Fruit fly (Drosophila melanogaster) whole organism, prepupa: Measurements from ENCODE around the gene Uck.

ENCODE experiments used
- CG11902 ChIP-seq: fragments of 200-800 bp; sonication (Bioruptor generic); optimal IDR thresholded peaks from 3 replicates; lab custom pipeline; 2016; ENCODE audit warnings: missing biosample characterization, missing genetic modification characterization
- CG16779 ChIP-seq: fragments of 200-800 bp; sonication (Bioruptor generic); optimal IDR thresholded peaks from 3 replicates; lab custom pipeline; 2017; ENCODE audit warnings: missing biosample characterization, mild to moderate bottlenecking, missing genetic modification characterization
- CG34406 ChIP-seq: fragments of 200-800 bp; sonication (Bioruptor generic); optimal IDR thresholded peaks from 3 replicates; lab custom pipeline; 2016; ENCODE audit warnings: missing biosample characterization, missing genetic modification characterization
- CG4318 ChIP-seq: fragments of 200-800 bp; sonication (Bioruptor generic); optimal IDR thresholded peaks from 3 replicates; lab custom pipeline; 2017; ENCODE audit warnings: missing biosample characterization, mild to moderate bottlenecking, missing genetic modification characterization
- CG8119 ChIP-seq: fragments of 200-800 bp; sonication (Bioruptor generic); IDR thresholded peaks from 3 replicates; pipeline ENCODE4 v1.3.6; 2022; ENCODE audit warnings: missing biosample characterization, missing genetic modification characterization
- Ets96B ChIP-seq: fragments of 200-800 bp; optimal IDR thresholded peaks from 2 replicates; lab custom pipeline; 2019; ENCODE audit warnings: missing biosample characterization, mild to moderate bottlenecking, missing genetic modification characterization, moderate library complexity
- Gug ChIP-seq: fragments of 200-800 bp; sonication (Bioruptor generic); IDR thresholded peaks from 2 replicates; pipeline ENCODE4 v1.3.6; 2022; ENCODE audit warnings: missing biosample characterization, missing genetic modification characterization
- Hr39 ChIP-seq: fragments of 200-800 bp; sonication (Bioruptor generic); optimal IDR thresholded peaks from 2 replicates; lab custom pipeline; 2016; ENCODE audit warnings: missing biosample characterization, missing genetic modification characterization
- Lpt ChIP-seq: fragments of 200-800 bp; sonication (Bioruptor generic); optimal IDR thresholded peaks from 3 replicates; lab custom pipeline; 2016; ENCODE audit warnings: missing biosample characterization, missing genetic modification characterization
- Met ChIP-seq: fragments of 200-800 bp; sonication (Bioruptor generic); optimal IDR thresholded peaks from 3 replicates; lab custom pipeline; 2016; ENCODE audit warnings: missing biosample characterization, missing genetic modification characterization
- Smox ChIP-seq: fragments of 200-800 bp; sonication (Bioruptor generic); optimal IDR thresholded peaks from 3 replicates; lab custom pipeline; 2016; ENCODE audit warnings: missing biosample characterization, missing genetic modification characterization
- acj6 ChIP-seq: fragments of 200-800 bp; sonication (Bioruptor generic); optimal IDR thresholded peaks from 3 replicates; lab custom pipeline; 2016; ENCODE audit warnings: missing biosample characterization, missing genetic modification characterization
- eg ChIP-seq: fragments of 200-800 bp; sonication (Bioruptor generic); IDR thresholded peaks from 3 replicates; pipeline ENCODE4 v1.3.6; 2022; ENCODE audit warnings: missing biosample characterization, missing genetic modification characterization
- spab ChIP-seq: fragments of 200-800 bp; sonication (Bioruptor generic); optimal IDR thresholded peaks from 2 replicates; lab custom pipeline; 2017; ENCODE audit warnings: missing biosample characterization, mild to moderate bottlenecking, missing genetic modification characterization, missing genetic modification reagents

- no peak for TF ChIP-seq CG8119 (GFP tag; lab: Robert Waterston, UW)
- TF ChIP-seq CG4318 (GFP tag; lab: Kevin White, UChicago), result no peak
- TF ChIP-seq acj6, result no peak
- no peak for TF ChIP-seq CG11902 (GFP tag; lab: Kevin White, UChicago)
- TF ChIP-seq spab (GFP tag; lab: Kevin White, UChicago), result no peak
- TF ChIP-seq CG16779, result no peak
- TF ChIP-seq Met, result no peak
- no peak for TF ChIP-seq Smox (GFP tag; lab: Kevin White, UChicago)
- TF ChIP-seq eg, result no peak
- TF ChIP-seq Gug (GFP tag; lab: Robert Waterston, UW), result no peak
- no peak for TF ChIP-seq Ets96B
- no peak for TF ChIP-seq CG34406 (GFP tag; lab: Kevin White, UChicago)
- TF ChIP-seq Lpt (GFP tag; lab: Kevin White, UChicago), result no peak
- TF ChIP-seq Hr39 (GFP tag; lab: Kevin White, UChicago), result no peak
Measured at dm6 chr3R:24319083-24319381, 29.1 kb downstream of the Uck start.
